Worm (Caenorhabditis elegans) whole organism, L4 larva: ENCODE measurements around the gene DH11.5.

Source experiments
- F37D6.2 ChIP-seq: sonication (generic microtip); optimal IDR thresholded peaks from 2 replicates; lab custom pipeline; 2016; ENCODE audit warnings: mild to moderate bottlenecking, missing genetic modification characterization, missing compliant biosample characterization
- F49E8.2 ChIP-seq: sonication (generic microtip); optimal IDR thresholded peaks from 2 replicates; lab custom pipeline; 2016; ENCODE audit warnings: missing compliant biosample characterization, mild to moderate bottlenecking, missing genetic modification characterization, borderline replicate concordance
- Y48G9A.11 ChIP-seq: fragments of 200-800 bp; sonication (Bioruptor generic); IDR thresholded peaks from 2 replicates; pipeline ENCODE4 v1.3.6; 2022; ENCODE audit warnings: missing genetic modification reagents, missing genetic modification characterization, missing compliant biosample characterization
- Y5F2A.4 ChIP-seq: fragments of 200-800 bp; sonication (Bioruptor generic); optimal IDR thresholded peaks from 2 replicates; lab custom pipeline; 2018; ENCODE audit warnings: mild to moderate bottlenecking, missing genetic modification characterization, missing compliant biosample characterization
- Y75B8A.6 ChIP-seq: fragments of 200-800 bp; sonication (Bioruptor generic); IDR thresholded peaks from 2 replicates; pipeline ENCODE4 v1.3.6; 2022; ENCODE audit warnings: missing genetic modification reagents, missing genetic modification characterization, missing compliant biosample characterization
- ZK337.2 ChIP-seq: fragments of 200-800 bp; sonication (Bioruptor generic); IDR thresholded peaks from 2 replicates; pipeline ENCODE4 v1.3.6; 2022; ENCODE audit warnings: missing genetic modification reagents, missing genetic modification characterization, missing compliant biosample characterization
- aha-1 ChIP-seq: fragments of 150-350 bp; peaks from one replicate; lab custom pipeline; 2014; ENCODE audit warnings: missing biosample characterization, missing genetic modification characterization
- ama-1 ChIP-seq: fragments of 150-350 bp; optimal IDR thresholded peaks from 2 replicates; lab custom pipeline; 2014; ENCODE audit warnings: inconsistent platforms, mixed read lengths
- arid-1 ChIP-seq: fragments of 200-800 bp; sonication (Bioruptor generic); conservative IDR thresholded peaks from 2 replicates; pipeline ENCODE4 v1.3.6; 2022; ENCODE audit warnings: missing genetic modification reagents, missing genetic modification characterization, missing compliant biosample characterization
- ceh-28 ChIP-seq: fragments of 150-350 bp; optimal IDR thresholded peaks from 2 replicates; lab custom pipeline; 2014; ENCODE audit warnings: missing biosample characterization, missing genetic modification reagents, missing genetic modification characterization
- ceh-62 ChIP-seq: sonication (generic microtip); optimal IDR thresholded peaks from 2 replicates; lab custom pipeline; 2017; ENCODE audit warnings: missing biosample characterization, missing genetic modification characterization
- ces-1 ChIP-seq: fragments of 150-350 bp; sonication (generic microtip); optimal IDR thresholded peaks from 4 replicates; lab custom pipeline; 2014; ENCODE audit warnings: missing biosample characterization, missing genetic modification reagents, missing genetic modification characterization
- cey-2 ChIP-seq: sonication (generic microtip); optimal IDR thresholded peaks from 3 replicates; lab custom pipeline; 2017; ENCODE audit warnings: missing genetic modification characterization, mild to moderate bottlenecking, missing compliant biosample characterization, antibody characterized with exemption, borderline replicate concordance; ENCODE audit not compliant: insufficient read depth
- dmd-9 ChIP-seq: fragments of 200-800 bp; sonication (Bioruptor generic); IDR thresholded peaks from 2 replicates; pipeline ENCODE4 v1.3.6; 2022; ENCODE audit warnings: missing genetic modification reagents, missing genetic modification characterization, missing compliant biosample characterization
- dpl-1 ChIP-seq: fragments of 150-350 bp; optimal IDR thresholded peaks from 2 replicates; lab custom pipeline; 2014; ENCODE audit warnings: missing biosample characterization, missing genetic modification reagents, missing genetic modification characterization
- duxl-1 ChIP-seq: sonication (generic microtip); optimal IDR thresholded peaks from 2 replicates; lab custom pipeline; 2016; ENCODE audit warnings: mild to moderate bottlenecking, missing genetic modification characterization, moderate library complexity, missing compliant biosample characterization; ENCODE audit not compliant: poor library complexity
- egl-27 ChIP-seq: sonication (generic microtip); optimal IDR thresholded peaks from 3 replicates; lab custom pipeline; 2017; ENCODE audit warnings: missing biosample characterization, missing genetic modification reagents, missing genetic modification characterization
- egl-43 ChIP-seq: fragments of 200-800 bp; sonication (Bioruptor generic); IDR thresholded peaks from 2 replicates; pipeline ENCODE4 v1.3.6; 2022; ENCODE audit warnings: missing genetic modification reagents, missing genetic modification characterization, missing compliant biosample characterization
- hlh-11 ChIP-seq: fragments of 200-800 bp; sonication (Bioruptor generic); optimal IDR thresholded peaks from 2 replicates; lab custom pipeline; 2018; ENCODE audit warnings: mild to moderate bottlenecking, missing genetic modification characterization, missing compliant biosample characterization
- hlh-30 ChIP-seq: sonication (generic microtip); optimal IDR thresholded peaks from 2 replicates; lab custom pipeline; 2017; ENCODE audit warnings: antibody characterized with exemption, mild to moderate bottlenecking, missing genetic modification characterization, missing compliant biosample characterization; ENCODE audit not compliant: insufficient read depth
- lin-38 ChIP-seq: fragments of 200-800 bp; sonication (Bioruptor generic); IDR thresholded peaks from 2 replicates; pipeline ENCODE4 v1.3.6; 2022; ENCODE audit warnings: missing genetic modification reagents, missing genetic modification characterization, missing compliant biosample characterization
- mep-1 ChIP-seq: fragments of 150-350 bp; sonication (generic microtip); optimal IDR thresholded peaks from 3 replicates; lab custom pipeline; 2014; ENCODE audit warnings: missing biosample characterization, missing genetic modification characterization
- mxl-3 ChIP-seq: fragments of 200-800 bp; sonication (Bioruptor generic); optimal IDR thresholded peaks from 2 replicates; lab custom pipeline; 2018; ENCODE audit warnings: mild to moderate bottlenecking, missing genetic modification characterization, missing compliant biosample characterization
- nhr-111 ChIP-seq: fragments of 200-800 bp; sonication (Bioruptor generic); optimal IDR thresholded peaks from 2 replicates; lab custom pipeline; 2018; ENCODE audit warnings: mild to moderate bottlenecking, missing genetic modification characterization, missing compliant biosample characterization
- nhr-237 ChIP-seq: sonication (generic microtip); optimal IDR thresholded peaks from 2 replicates; lab custom pipeline; 2017; ENCODE audit warnings: missing biosample characterization, missing genetic modification characterization
- nhr-28 ChIP-seq: fragments of 150-350 bp; optimal IDR thresholded peaks from 2 replicates; lab custom pipeline; 2014; ENCODE audit warnings: missing biosample characterization, missing genetic modification characterization
- nhr-48 ChIP-seq: sonication (generic microtip); optimal IDR thresholded peaks from 2 replicates; lab custom pipeline; 2016; ENCODE audit warnings: mild to moderate bottlenecking, missing genetic modification characterization, missing compliant biosample characterization
- nhr-6 ChIP-seq: fragments of 150-350 bp; optimal IDR thresholded peaks from 2 replicates; lab custom pipeline; 2014; ENCODE audit warnings: missing biosample characterization, missing genetic modification characterization
- php-3 ChIP-seq: fragments of 200-800 bp; sonication (Bioruptor generic); IDR thresholded peaks from 2 replicates; pipeline ENCODE4 v1.3.6; 2022; ENCODE audit warnings: missing genetic modification reagents, missing genetic modification characterization, missing compliant biosample characterization
- skn-1 ChIP-seq: fragments of 150-350 bp; optimal IDR thresholded peaks from 2 replicates; lab custom pipeline; 2014; ENCODE audit warnings: missing biosample characterization, missing genetic modification characterization
- snpc-1.2 ChIP-seq: fragments of 200-800 bp; sonication (Bioruptor generic); IDR thresholded peaks from 2 replicates; pipeline ENCODE4 v1.3.6; 2022; ENCODE audit warnings: missing genetic modification reagents, missing genetic modification characterization, missing compliant biosample characterization
- tra-1 ChIP-seq: fragments of 200-800 bp; sonication (Bioruptor generic); IDR thresholded peaks from 2 replicates; pipeline ENCODE4 v1.3.6; 2022; ENCODE audit warnings: missing genetic modification reagents, missing genetic modification characterization, missing compliant biosample characterization
- unc-39 ChIP-seq: sonication (generic microtip); optimal IDR thresholded peaks from 2 replicates; lab custom pipeline; 2017; ENCODE audit warnings: missing biosample characterization, missing genetic modification characterization
- vab-7 ChIP-seq: fragments of 200-800 bp; sonication (Bioruptor generic); IDR thresholded peaks from 2 replicates; pipeline ENCODE4 v1.3.6; 2022; ENCODE audit warnings: missing genetic modification reagents, missing genetic modification characterization, missing compliant biosample characterization
- ztf-7 ChIP-seq: fragments of 150-350 bp; optimal IDR thresholded peaks from 2 replicates; lab custom pipeline; 2014; ENCODE audit warnings: missing biosample characterization, missing genetic modification characterization

Gene DH11.5

ce11 chrII:7976308-7976707, at the start of gene DH11.5:
DH11.5 (plus strand) TSS chrII:7976608.
- TF ChIP-seq mep-1 = no peak
- no peak for TF ChIP-seq ceh-62
- no peak for TF ChIP-seq dpl-1 (GFP tag; lab: Kevin White, UChicago)
- TF ChIP-seq lin-38 (GFP tag; lab: Robert Waterston, UW) = no peak
- no peak for TF ChIP-seq tra-1 (GFP tag; lab: Robert Waterston, UW)
- no peak for TF ChIP-seq dmd-9 (GFP tag; lab: Robert Waterston, UW)
- no peak for TF ChIP-seq ama-1 (lab: Kevin White, UChicago)
- TF ChIP-seq vab-7 (GFP tag; lab: Robert Waterston, UW) = no peak
- TF ChIP-seq nhr-6 (tag; lab: Kevin White, UChicago) = no peak
- TF ChIP-seq aha-1 (tag; lab: Kevin White, UChicago) = no peak
- no peak for TF ChIP-seq snpc-1.2
- TF ChIP-seq Y48G9A.11 (GFP tag; lab: Robert Waterston, UW) = no peak
- no peak for TF ChIP-seq nhr-111 (GFP tag; lab: Kevin White, UChicago)
- TF ChIP-seq egl-43 (GFP tag; lab: Robert Waterston, UW) = no peak
- TF ChIP-seq unc-39 (tag; lab: Kevin White, UChicago) = no peak

ce11 chrII:7928600-7928999, 47.8 kb upstream of the DH11.5 start, which contains the start of gene spv-1:
spv-1 (minus strand) TSS chrII:7928700.
- no peak for TF ChIP-seq nhr-28 (tag; lab: Kevin White, UChicago)
- no peak for TF ChIP-seq ZK337.2
- no peak for TF ChIP-seq nhr-111 (GFP tag; lab: Kevin White, UChicago)
- TF ChIP-seq duxl-1 (tag; lab: Kevin White, UChicago) = no peak
- TF ChIP-seq ceh-28 (tag; lab: Kevin White, UChicago) = no peak
- no peak for TF ChIP-seq F37D6.2 (tag; lab: Kevin White, UChicago)
- no peak for TF ChIP-seq Y5F2A.4 (GFP tag; lab: Kevin White, UChicago)
- no peak for TF ChIP-seq unc-39 (tag; lab: Kevin White, UChicago)
- TF ChIP-seq nhr-237 (tag; lab: Kevin White, UChicago) = no peak
- TF ChIP-seq Y75B8A.6 (GFP tag; lab: Robert Waterston, UW) = no peak
- no peak for TF ChIP-seq egl-27 (tag; lab: Kevin White, UChicago)
- no peak for TF ChIP-seq F49E8.2 (tag; lab: Kevin White, UChicago)
- no peak for TF ChIP-seq Y48G9A.11 (GFP tag; lab: Robert Waterston, UW)
- no peak for TF ChIP-seq ces-1 (GFP tag; lab: Kevin White, UChicago)
- TF ChIP-seq nhr-48 (tag; lab: Kevin White, UChicago) = no peak

- TF ChIP-seq ztf-7 = no peak
- TF ChIP-seq hlh-30 (tag; lab: Kevin White, UChicago) = peak; percentile 61
- no peak for TF ChIP-seq mxl-3 (GFP tag; lab: Kevin White, UChicago)
- TF ChIP-seq aha-1 (tag; lab: Kevin White, UChicago) = peak; percentile 66
Measured at ce11 chrII:7930671-7931070, 45.7 kb upstream of the DH11.5 start.

DNA sequence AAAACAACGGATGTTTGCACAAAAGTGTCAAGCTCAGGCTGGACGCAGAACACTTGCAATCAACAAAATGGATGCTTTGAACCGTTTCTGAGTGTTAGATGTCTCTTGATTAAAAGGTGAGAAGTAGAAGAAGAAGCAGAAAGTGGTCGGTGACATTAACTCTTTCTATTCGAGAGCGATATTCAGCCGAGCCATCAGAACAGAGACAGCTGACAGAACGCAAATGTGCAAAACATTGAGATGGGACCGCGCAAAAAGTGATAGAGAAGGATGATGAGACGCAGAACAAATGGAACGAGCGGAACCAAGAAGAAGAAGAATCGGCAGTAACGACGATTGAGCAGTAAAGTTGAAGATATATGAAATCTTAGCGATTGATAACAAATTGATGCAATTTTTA, 40.8 kb upstream of the DH11.5 start:
- TF ChIP-seq lin-38 (GFP tag; lab: Robert Waterston, UW) = no peak
- no peak for TF ChIP-seq php-3 (GFP tag; lab: Robert Waterston, UW)
- no peak for TF ChIP-seq hlh-11 (tag; lab: Kevin White, UChicago)
- no peak for TF ChIP-seq nhr-28 (tag; lab: Kevin White, UChicago)
- TF ChIP-seq cey-2 (tag; lab: Kevin White, UChicago) = no peak
- no peak for TF ChIP-seq skn-1 (tag; lab: Kevin White, UChicago)
- no peak for TF ChIP-seq arid-1
- TF ChIP-seq egl-43 (GFP tag; lab: Robert Waterston, UW) = no peak
- no peak for TF ChIP-seq dpl-1 (GFP tag; lab: Kevin White, UChicago)
- TF ChIP-seq, all 104 proteins: peak for 0
